Fruit fly (Drosophila melanogaster) Kc167 (cell line): Measurements from ENCODE around the gene Phae2.

Source experiments
- Myc ChIP-seq: fragments of >200 bp; optimal IDR thresholded peaks from 2 replicates; lab custom pipeline; 2017; ENCODE audit warnings: missing external identifiers
- Sin3A ChIP-seq: fragments of >200 bp; optimal IDR thresholded peaks from 2 replicates; lab custom pipeline; 2018; ENCODE audit warnings: missing external identifiers
- h ChIP-seq: fragments of >200 bp; optimal IDR thresholded peaks from 3 replicates; lab custom pipeline; 2018; ENCODE audit warnings: missing external identifiers
- insv ChIP-seq: fragments of >200 bp; optimal IDR thresholded peaks from 3 replicates; lab custom pipeline; 2018; ENCODE audit warnings: missing external identifiers
- psq ChIP-seq: fragments of >200 bp; optimal IDR thresholded peaks from 2 replicates; lab custom pipeline; 2017; ENCODE audit warnings: missing external identifiers
- ttk ChIP-seq: sonication (Bioruptor generic); optimal IDR thresholded peaks from 2 replicates; lab custom pipeline; 2017; ENCODE audit warnings: missing external identifiers

Gene Phae2

DNA sequence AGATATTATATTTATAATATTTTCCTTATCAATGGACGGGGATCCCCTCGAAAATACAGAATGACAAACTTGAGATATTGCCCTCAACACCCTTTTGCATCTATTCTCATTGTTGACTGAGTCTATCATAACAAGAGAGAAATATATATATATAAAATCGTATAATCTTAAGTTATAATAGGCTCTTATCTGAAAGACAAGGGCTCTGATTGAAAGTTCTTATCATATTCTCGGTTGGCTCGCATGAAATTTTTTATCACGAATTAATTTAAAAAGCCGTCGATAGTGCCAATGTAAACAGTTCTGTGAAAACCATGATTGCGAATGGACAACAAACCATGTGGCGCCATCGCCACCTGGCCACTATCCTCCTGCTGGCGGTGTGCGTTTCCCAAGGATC, at the start of gene Phae2:
Gene Phae2 (plus strand): TSS at position 301 of the 400 bp plus-strand sequence.
- TF ChIP-seq h (lab: Kevin White, UChicago) (no peak), ttk (no peak)

DNA sequence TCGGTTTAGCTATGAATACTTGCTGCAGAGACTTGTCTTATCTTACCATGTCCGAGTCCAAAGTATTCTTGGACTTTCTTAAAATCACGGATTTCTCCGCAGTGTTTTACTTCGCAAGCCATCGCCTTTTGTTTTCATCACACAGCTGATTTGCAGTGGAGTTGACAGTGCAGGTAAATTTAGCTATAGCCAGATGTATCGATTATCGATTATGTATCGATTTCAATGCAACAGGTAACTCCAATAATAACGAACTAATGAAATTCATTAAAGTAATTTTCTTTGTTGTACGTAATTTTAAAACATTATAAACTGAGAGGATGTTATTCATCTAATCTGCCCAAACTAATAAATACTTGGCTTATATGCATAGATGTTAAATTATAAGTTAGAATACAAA, 47.9 kb upstream of the Phae2 start, which contains the start of gene Rab3-GAP:
Gene Rab3-GAP (minus strand): TSS at position 150 of the 400 bp plus-strand sequence.
- TF ChIP-seq insv (lab: Kevin White, UChicago) (no peak), Myc (no peak), Sin3A (no peak)

DNA sequence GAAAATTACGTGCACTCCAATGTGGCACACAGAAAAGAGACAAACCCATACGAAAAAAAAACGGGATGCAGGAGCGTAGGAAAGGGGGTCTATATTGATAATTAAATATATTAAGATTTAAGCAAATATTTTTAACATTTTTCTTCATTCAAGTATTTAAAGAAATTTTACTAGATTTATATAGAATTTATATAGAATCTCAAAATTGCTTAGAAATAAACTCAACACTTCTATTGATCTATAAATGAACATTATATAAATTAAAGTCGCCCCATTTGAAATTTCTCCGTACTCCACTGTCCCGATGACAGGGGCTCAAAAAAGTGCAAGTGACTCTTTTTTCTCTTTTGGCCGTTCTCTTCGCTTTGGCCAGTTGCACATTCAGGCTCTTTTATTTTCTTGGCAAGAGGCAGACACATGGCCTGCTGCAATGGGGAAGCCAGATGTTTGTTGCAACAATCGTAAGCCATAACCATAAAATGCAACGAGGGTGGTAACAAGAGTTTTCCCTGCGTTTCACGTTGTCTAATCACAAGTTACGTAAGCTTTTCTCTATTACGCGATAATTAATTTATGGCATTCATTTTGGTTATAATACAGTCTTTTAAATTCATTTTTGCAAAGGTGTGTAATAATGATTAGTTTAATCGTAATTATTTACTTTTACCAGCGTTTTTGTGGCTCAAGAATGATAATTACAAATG, 45.1 kb upstream of the Phae2 start:
- TF ChIP-seq insv (lab: Kevin White, UChicago): no peak
- no peak for TF ChIP-seq Sin3A
- no peak for TF ChIP-seq ttk
- TF ChIP-seq psq: no peak
- TF ChIP-seq Myc: no peak
- TF ChIP-seq h (lab: Kevin White, UChicago): no peak

DNA sequence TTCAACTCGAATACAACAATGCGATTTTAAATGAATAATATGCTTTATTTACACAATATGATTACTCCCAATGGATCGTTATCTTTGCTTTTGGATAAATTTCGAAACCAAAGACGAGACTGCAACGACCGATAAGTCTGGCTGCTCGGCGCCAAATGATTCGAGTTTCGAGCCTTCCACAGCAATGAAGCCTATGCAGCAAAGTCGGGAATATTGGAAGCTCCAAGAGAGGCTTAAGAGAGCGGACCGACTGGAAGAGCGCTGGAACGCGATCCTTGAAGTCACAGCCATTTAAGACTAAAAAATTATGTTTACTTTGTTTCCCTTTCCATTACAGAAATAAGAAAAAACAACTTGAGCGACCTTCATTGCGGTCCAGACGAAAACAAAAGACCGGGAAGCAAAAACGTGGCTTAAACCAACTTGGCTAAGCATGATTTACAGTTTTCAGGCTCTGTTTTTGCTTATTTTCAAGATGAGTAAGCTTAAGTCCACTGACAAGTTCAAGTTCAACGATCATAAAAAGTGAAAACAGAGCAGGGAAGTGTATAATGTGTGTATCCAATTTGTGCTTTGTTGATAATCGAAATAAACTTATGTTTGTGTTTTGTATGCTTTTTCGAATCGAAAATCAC, 44.2 kb upstream of the Phae2 start, which contains the start of gene firl:
Gene firl (minus strand): TSS at position 159 of the 635 bp plus-strand sequence.
- TF ChIP-seq ttk: no peak
- TF ChIP-seq h (lab: Kevin White, UChicago): no peak
- TF ChIP-seq Sin3A: no peak
- no peak for TF ChIP-seq insv (lab: Kevin White, UChicago)
- no peak for TF ChIP-seq Myc
- TF ChIP-seq psq: no peak

DNA sequence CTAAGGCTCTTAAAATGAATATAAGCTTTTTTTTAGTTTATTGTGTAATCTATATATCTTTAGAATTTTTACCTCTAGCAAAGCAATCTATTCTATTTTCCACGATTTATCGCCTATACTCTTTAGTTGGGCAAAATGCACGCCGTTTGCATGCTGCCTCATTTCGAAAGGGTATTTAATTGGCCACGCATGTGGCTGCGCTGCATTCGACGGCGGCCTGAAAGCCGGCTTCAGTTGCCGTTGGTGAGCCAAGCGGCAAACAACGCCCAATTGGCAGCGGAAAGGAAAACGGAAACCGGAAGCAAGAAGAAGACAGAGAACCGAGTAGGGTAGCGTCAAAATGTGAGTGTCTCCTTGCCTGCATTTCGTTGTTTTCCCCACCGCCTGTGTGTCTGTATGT, 35.1 kb upstream of the Phae2 start, which contains the start of gene CG14947:
Gene CG14947 (plus strand): TSS at position 251 of the 400 bp plus-strand sequence.
- TF ChIP-seq insv (lab: Kevin White, UChicago) (no peak), Myc (no peak), psq (no peak), h (lab: Kevin White, UChicago) (no peak), Sin3A (no peak), ttk (no peak)

DNA sequence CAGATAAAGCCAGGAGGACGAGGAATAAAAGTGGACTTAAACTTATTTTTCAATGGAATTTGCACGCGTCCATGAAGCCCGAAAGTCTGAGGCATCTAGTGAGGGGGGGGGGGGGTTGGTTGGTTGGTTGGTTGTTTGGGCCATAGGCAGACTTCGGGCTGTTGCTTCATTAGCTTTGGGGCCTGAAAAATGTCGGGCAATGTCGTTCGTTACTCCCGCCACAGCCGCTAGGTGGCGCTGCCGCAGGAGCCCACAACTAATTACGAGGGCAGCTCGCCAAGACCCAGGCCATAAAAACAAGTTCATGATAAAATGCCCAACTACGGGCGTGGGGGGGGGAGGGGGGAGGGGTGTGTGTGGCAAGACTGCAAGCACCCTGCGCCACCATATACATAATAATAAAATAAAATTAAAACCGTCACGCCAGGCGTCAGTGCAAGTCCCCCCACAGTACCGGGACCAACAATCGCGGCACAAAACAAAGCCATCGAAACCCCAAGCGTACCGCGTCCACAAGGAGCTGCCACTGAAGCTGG, 32.7 kb upstream of the Phae2 start:
- TF ChIP-seq psq: no peak
- TF ChIP-seq ttk: no peak
- TF ChIP-seq Myc: no peak
- no peak for TF ChIP-seq insv (lab: Kevin White, UChicago)
- no peak for TF ChIP-seq Sin3A
- no peak for TF ChIP-seq h (lab: Kevin White, UChicago)

DNA sequence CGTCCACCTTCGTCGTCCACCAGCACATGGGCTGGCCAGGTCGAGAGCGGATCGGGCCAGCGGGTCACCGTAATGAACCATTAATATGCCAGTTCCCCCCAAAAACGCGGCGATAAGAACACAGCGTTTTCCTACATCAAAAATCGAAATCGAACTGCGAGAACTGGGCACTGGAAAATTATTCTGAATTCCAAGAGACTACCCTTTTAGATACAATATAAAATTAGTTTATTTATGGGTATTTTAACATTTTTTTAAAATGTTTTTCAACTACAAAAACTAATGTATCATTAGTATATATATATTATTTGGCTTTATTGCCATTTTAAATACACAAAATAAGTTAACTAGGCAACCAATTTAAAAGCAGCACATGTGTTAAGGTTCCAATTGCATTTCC, 32.2 kb upstream of the Phae2 start:
- TF ChIP-seq Myc (no peak), insv (lab: Kevin White, UChicago) (no peak), psq (no peak), ttk (no peak), Sin3A (no peak), h (lab: Kevin White, UChicago) (no peak)

DNA sequence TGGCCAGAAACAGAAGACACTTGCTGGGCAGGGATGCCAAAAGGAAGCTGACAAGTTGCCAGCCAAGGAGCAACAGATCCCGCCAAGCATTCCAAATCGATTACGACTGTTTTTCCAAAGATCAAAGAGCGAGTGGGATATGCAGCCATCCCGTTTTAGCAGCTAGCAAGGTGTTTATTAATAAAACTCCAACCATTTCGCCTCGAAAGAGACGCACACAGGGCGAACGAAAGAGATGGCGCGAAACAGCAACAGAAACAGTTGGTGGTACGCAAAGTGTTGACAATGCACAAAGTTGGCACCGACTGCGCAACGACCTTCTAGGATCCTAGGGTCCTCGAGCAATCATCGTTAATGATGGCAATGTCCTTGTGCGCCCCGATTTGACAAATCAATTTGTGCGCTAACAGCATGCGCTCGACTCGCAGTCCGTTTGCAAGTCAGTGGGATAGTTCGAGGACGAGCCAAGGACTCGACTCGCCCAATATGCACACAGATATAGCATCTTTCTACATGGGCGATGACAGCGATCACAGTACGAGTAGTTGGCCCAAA, 31.0 kb upstream of the Phae2 start:
- TF ChIP-seq Sin3A: no peak
- no peak for TF ChIP-seq psq
- TF ChIP-seq h (lab: Kevin White, UChicago): no peak
- TF ChIP-seq ttk: no peak
- no peak for TF ChIP-seq insv (lab: Kevin White, UChicago)
- no peak for TF ChIP-seq Myc

DNA sequence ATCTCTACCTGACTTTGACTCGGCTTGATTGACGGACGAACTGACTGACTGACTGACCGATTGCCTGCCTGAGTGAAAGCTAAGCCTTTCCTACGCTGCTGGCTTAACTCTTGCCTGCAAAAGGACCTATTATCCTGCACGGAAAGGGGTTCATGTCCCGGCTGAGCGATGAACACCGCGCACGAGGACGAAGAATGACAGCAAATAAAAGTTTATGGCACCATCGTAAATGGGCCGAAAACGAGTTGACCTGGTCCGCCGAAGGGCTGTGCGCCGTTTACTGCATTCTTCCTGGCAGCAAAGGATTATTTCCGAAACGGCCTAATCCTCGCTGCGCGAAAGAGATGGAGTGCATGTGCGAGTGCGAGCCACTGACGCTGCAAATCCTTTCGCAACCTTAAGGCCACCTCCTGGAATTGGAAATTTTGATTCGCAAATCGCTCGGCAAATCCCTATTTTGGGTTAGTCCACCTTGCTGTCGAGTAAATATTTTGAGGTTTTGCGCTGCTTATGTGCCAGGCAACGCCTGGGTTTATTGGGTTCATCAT, 29.7 kb upstream of the Phae2 start:
- TF ChIP-seq Myc: no peak
- no peak for TF ChIP-seq psq
- TF ChIP-seq insv (lab: Kevin White, UChicago): no peak
- TF ChIP-seq Sin3A: no peak
- no peak for TF ChIP-seq h (lab: Kevin White, UChicago)
- no peak for TF ChIP-seq ttk

DNA sequence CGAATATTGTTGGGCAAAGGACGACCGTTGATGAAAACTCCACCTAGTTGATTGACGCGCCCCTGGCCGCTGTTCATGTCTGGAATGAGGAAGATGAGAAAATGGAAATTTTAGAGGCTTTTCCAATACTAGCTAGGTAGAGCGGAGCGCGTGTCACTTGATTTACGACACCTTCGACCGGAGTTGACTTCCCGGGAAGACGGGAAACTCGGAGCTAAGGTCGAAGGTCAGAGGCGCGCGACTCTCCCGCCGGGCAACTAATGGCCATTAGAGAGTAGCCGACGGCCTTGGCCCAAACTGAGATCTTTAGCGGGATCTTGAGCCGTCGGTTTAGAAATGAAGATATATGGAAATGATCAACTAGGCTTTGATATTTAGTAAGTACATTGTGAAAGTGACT, 25.9 kb upstream of the Phae2 start:
- no peak for TF ChIP-seq h (lab: Kevin White, UChicago)
- TF ChIP-seq insv (lab: Kevin White, UChicago): no peak
- no peak for TF ChIP-seq psq
- no peak for TF ChIP-seq Sin3A
- TF ChIP-seq Myc: no peak
- TF ChIP-seq ttk: no peak

DNA sequence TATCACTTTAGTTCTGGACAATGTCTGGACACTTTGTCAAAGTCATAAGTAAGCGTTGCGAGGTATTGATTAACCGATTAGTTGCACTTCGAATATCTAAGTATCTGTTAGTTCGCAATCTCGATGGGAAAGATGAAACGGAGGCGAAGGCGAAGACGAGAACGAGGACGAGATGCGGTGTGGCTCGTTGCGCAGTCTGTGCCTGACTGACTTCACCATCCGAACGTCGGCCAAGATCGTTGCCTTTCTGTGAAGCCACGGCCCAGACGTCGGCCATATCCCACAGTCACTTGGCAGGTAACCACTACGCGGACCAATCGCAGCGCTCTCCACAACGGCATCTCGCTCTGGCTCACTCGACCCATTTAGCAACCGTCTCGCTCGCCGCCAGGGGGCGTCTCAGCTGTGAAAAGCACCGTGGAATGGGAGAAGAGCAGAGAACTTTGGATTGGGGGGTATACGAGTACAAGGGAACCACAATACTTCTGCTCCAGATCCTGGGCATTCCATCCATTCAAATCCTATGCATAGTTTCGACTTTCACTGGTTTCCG, 25.2 kb upstream of the Phae2 start, which contains the start of gene prd:
Gene prd (minus strand): TSS at position 209 of the 553 bp plus-strand sequence.
- TF ChIP-seq ttk (no peak), insv (lab: Kevin White, UChicago) (no peak), Sin3A (no peak), h (lab: Kevin White, UChicago) (no peak), Myc (no peak), psq (no peak)

DNA sequence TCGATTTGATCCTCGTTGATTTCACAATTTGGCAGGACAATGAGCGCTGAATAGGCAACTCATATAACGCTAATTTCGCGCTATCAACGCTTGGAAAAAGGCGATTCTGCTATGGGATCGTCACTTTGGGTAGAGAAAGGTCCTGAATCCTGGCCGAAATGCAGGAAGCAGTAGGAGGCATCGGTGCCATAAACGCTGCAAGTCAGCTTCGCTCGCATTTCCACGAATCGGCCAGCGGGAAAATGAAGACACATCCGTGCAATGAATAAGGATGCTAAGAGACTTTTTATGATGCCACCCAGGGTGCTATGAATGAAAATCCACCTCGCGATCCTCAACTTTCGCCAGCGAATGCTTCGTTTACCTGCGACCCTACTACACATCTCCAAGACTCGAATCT, 23.5 kb upstream of the Phae2 start:
- TF ChIP-seq Sin3A (no peak), h (lab: Kevin White, UChicago) (no peak), Myc (no peak), ttk (no peak), insv (lab: Kevin White, UChicago) (no peak), psq (no peak)

DNA sequence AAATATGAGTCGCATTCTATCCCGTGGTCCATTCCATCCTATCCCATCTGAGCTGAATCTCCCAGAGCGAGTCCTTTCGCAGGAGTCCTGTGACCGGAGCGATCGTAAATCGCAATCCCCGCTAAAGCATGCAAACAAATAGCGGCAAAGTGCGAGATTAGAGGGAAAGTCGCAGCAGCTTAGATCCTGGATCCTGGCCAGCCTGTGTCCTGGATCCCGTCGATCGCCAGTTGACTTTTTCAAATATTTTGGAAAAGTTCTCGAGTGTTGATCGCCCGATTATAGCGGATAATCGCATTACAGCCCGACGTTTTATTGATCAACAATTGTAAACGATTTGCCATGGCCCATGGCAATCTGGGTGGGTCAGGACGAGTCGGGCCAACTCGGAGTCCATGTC, 21.8 kb upstream of the Phae2 start:
- no peak for TF ChIP-seq Sin3A
- TF ChIP-seq h (lab: Kevin White, UChicago): no peak
- no peak for TF ChIP-seq insv (lab: Kevin White, UChicago)
- TF ChIP-seq Myc: no peak
- TF ChIP-seq psq: no peak
- TF ChIP-seq ttk: no peak
